Worm (Caenorhabditis elegans): Measurements from ENCODE around the gene nhr-40.
A peak's percentile ranks its signal among the peaks of the same experiment; 100 is the strongest.

nhr-40 gene

ce11 chrX:2581828-2582589, 11.8 kb upstream of the nhr-40 start:
- no peak for TF ChIP-seq ZK546.5 (tag; optimal IDR thresholded peaks at IDR 0.05)
- TF ChIP-seq ama-1 (optimal IDR thresholded peaks at IDR 0.05) = no peak
- no peak for TF ChIP-seq ztf-1 (GFP tag; conservative IDR thresholded peaks at IDR 0.05)
- no peak for TF ChIP-seq unc-39 (tag; optimal IDR thresholded peaks at IDR 0.05)
- TF ChIP-seq lin-11 (tag; optimal IDR thresholded peaks at IDR 0.05) = no peak
- TF ChIP-seq crh-2 (tag; optimal IDR thresholded peaks at IDR 0.05) = peak; percentile 33
- TF ChIP-seq mdl-1 (tag; optimal IDR thresholded peaks at IDR 0.05) = no peak
- peak; percentile 40 for TF ChIP-seq sma-9 (GFP tag; optimal IDR thresholded peaks at IDR 0.05)
- TF ChIP-seq sma-9 (tag; optimal IDR thresholded peaks at IDR 0.05) = no peak
- TF ChIP-seq ceh-16 (tag; optimal IDR thresholded peaks at IDR 0.05) = no peak
- peak; percentile 13 for TF ChIP-seq sma-3 (GFP tag; optimal IDR thresholded peaks at IDR 0.05)
- no peak for TF ChIP-seq elt-3 (tag; optimal IDR thresholded peaks at IDR 0.05)
- no peak for TF ChIP-seq zag-1 (tag; optimal IDR thresholded peaks at IDR 0.05)
- no peak for TF ChIP-seq nhr-21 (tag; optimal IDR thresholded peaks at IDR 0.05)
- TF ChIP-seq nhr-25 (tag; optimal IDR thresholded peaks at IDR 0.05) = peak; percentile 66
- no peak for TF ChIP-seq ztf-4 (tag; optimal IDR thresholded peaks at IDR 0.05)
- TF ChIP-seq unc-62 (GFP tag; optimal IDR thresholded peaks at IDR 0.05) = no peak
- no peak for TF ChIP-seq Y55F3AM.14 (GFP tag; optimal IDR thresholded peaks at IDR 0.05)
- no peak for TF ChIP-seq sem-4 (tag; optimal IDR thresholded peaks at IDR 0.05)
- TF ChIP-seq C34F6.9 (tag; optimal IDR thresholded peaks at IDR 0.05) = no peak
- TF ChIP-seq blmp-1 (tag; optimal IDR thresholded peaks at IDR 0.05; ENCODE audit: insufficient read depth) = peak; percentile 39
- no peak for TF ChIP-seq R02D3.7 (tag; optimal IDR thresholded peaks at IDR 0.05)
- TF ChIP-seq egl-27 (tag; optimal IDR thresholded peaks at IDR 0.05) = no peak
- TF ChIP-seq peb-1 (tag; optimal IDR thresholded peaks at IDR 0.05) = no peak
- TF ChIP-seq ceh-82 (tag; optimal IDR thresholded peaks at IDR 0.05) = no peak
- TF ChIP-seq nhr-77 (tag; optimal IDR thresholded peaks at IDR 0.05) = no peak
- peak; percentile 44 for TF ChIP-seq nhr-129 (tag; optimal IDR thresholded peaks at IDR 0.05)

ce11 chrX:2583135-2583683, 10.6 kb upstream of the nhr-40 start:
- TF ChIP-seq sma-9 (GFP tag; optimal IDR thresholded peaks at IDR 0.05) (no peak), sma-9 (tag; optimal IDR thresholded peaks at IDR 0.05) (no peak), nhr-25 (tag; optimal IDR thresholded peaks at IDR 0.05) (peak; percentile 24), Y55F3AM.14 (GFP tag; optimal IDR thresholded peaks at IDR 0.05) (no peak), sem-4 (tag; optimal IDR thresholded peaks at IDR 0.05) (no peak), lsy-2 (tag; optimal IDR thresholded peaks at IDR 0.05) (no peak), nhr-12 (tag; optimal IDR thresholded peaks at IDR 0.05) (no peak)

ce11 chrX:2585655-2586054, 8.1 kb upstream of the nhr-40 start, which contains the start of gene H01M10.2:
H01M10.2 (minus strand) TSS chrX:2585755.
- no peak for TF ChIP-seq elt-1 (tag; optimal IDR thresholded peaks at IDR 0.05)
- no peak for TF ChIP-seq zag-1 (tag; optimal IDR thresholded peaks at IDR 0.05)
- TF ChIP-seq ztf-1 (GFP tag; conservative IDR thresholded peaks at IDR 0.05) = no peak
- no peak for TF ChIP-seq nhr-129 (tag; optimal IDR thresholded peaks at IDR 0.05)
- no peak for TF ChIP-seq Y55F3AM.14 (GFP tag; optimal IDR thresholded peaks at IDR 0.05)
- no peak for TF ChIP-seq alr-1 (tag; optimal IDR thresholded peaks at IDR 0.05)

- TF ChIP-seq fos-1 (tag; optimal IDR thresholded peaks at IDR 0.05) = no peak
- no peak for TF ChIP-seq lin-11 (tag; optimal IDR thresholded peaks at IDR 0.05)
- no peak for TF ChIP-seq nhr-10 (tag; optimal IDR thresholded peaks at IDR 0.05)
- TF ChIP-seq peb-1 (tag; optimal IDR thresholded peaks at IDR 0.05) = no peak
- TF ChIP-seq nhr-129 (tag; optimal IDR thresholded peaks at IDR 0.05) = peak; percentile 15
- TF ChIP-seq nhr-25 (tag; optimal IDR thresholded peaks at IDR 0.05) = peak; percentile 75
Observed at ce11 chrX:2588012-2588411, 5.8 kb upstream of the nhr-40 start.

- TF ChIP-seq nhr-129 (tag; optimal IDR thresholded peaks at IDR 0.05) (no peak), alr-1 (tag; optimal IDR thresholded peaks at IDR 0.05) (no peak), crh-2 (tag; optimal IDR thresholded peaks at IDR 0.05) (peak; percentile 5), C34F6.9 (tag; optimal IDR thresholded peaks at IDR 0.05) (no peak)
Observed at ce11 chrX:2590023-2590422, 3.8 kb upstream of the nhr-40 start.
